Fruit fly (Drosophila melanogaster) S2 (cell line): Measurements from ENCODE around the gene CG5435.

Source experiments
- CG8478 ChIP-seq: fragments of >200 bp; optimal IDR thresholded peaks from 2 replicates; lab custom pipeline; 2018
- CTCF ChIP-seq, 2 experiments: fragments of >200 bp; optimal IDR thresholded peaks; 2 replicates each; lab custom pipeline; 2018

DNA sequence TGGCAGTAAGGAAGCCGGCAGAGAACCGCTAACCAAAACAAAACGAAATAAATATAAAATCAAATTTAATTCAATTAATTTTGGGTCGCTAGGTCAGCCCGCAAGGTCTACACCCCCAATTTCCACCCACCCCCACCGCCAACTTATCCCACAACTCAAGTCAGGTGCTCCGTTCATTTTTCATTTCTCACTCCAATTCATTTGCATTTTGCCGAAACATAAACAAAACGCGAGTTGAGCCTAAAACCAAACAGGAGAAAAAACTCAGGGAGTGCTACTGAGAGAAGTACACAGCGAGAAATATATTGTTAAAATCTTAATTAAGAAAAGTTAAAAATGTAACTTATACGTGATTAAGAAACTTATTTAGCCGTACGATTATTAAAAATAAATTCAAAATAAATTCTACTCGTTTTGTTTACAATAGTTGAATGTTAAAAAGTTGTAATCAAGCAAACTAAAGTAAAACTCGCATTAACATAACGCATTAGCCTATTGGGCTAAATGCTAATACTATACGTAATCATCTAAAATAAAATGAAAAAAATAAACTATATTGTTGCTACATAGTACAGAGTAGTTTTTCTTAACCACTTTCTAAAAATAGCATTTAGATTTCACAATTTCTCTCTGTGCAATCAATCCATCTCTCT lies 15.1 kb downstream of the CG5435 start:
- TF ChIP-seq CG8478 (no peak), CTCF (optimal IDR thresholded peaks at IDR 0.05; lab: Kevin White, UChicago) (no peak)
